Worm (Caenorhabditis elegans) whole organism, early embryonic: ENCODE results near the gene glo-1.

Experiments
- aly-1 ChIP-seq: sonication (generic microtip); optimal IDR thresholded peaks from 2 replicates; lab custom pipeline; 2016; ENCODE audit warnings: missing genetic modification characterization, missing compliant biosample characterization
- ama-1 ChIP-seq: fragments of 150-350 bp; optimal IDR thresholded peaks from 2 replicates; lab custom pipeline; 2014
- ceh-13 ChIP-seq: fragments of 200-800 bp; sonication (Bioruptor generic); optimal IDR thresholded peaks from 2 replicates; lab custom pipeline; 2018; ENCODE audit warnings: mild to moderate bottlenecking, missing genetic modification characterization, missing compliant biosample characterization
- ceh-36 ChIP-seq: sonication (generic microtip); optimal IDR thresholded peaks from 2 replicates; lab custom pipeline; 2016; ENCODE audit warnings: missing genetic modification characterization, inconsistent platforms, missing compliant biosample characterization
- flt-1 ChIP-seq: fragments of 200-800 bp; sonication (Bioruptor generic); IDR thresholded peaks from 2 replicates; pipeline ENCODE4 v1.3.6; 2022; ENCODE audit warnings: missing genetic modification characterization, missing compliant biosample characterization
- hmbx-1 ChIP-seq: sonication (generic microtip); optimal IDR thresholded peaks from 2 replicates; lab custom pipeline; 2016; ENCODE audit warnings: mild to moderate bottlenecking, missing genetic modification characterization, missing compliant biosample characterization
- hmg-4 ChIP-seq: fragments of 200-800 bp; sonication (Bioruptor generic); optimal IDR thresholded peaks from 2 replicates; lab custom pipeline; 2018; ENCODE audit warnings: mild to moderate bottlenecking, missing genetic modification characterization, missing compliant biosample characterization
- pes-1 ChIP-seq: fragments of 200-800 bp; sonication (Bioruptor generic); IDR thresholded peaks from 2 replicates; pipeline ENCODE4 v1.3.6; 2022; ENCODE audit warnings: missing genetic modification reagents, missing genetic modification characterization, missing compliant biosample characterization
- scrt-1 ChIP-seq: fragments of 200-800 bp; sonication (Bioruptor generic); IDR thresholded peaks from 2 replicates; pipeline ENCODE4 v1.3.6; 2022; ENCODE audit warnings: missing genetic modification characterization, missing compliant biosample characterization
- sea-1 ChIP-seq: fragments of 200-800 bp; sonication (Bioruptor generic); conservative IDR thresholded peaks from 2 replicates; pipeline ENCODE4 v1.3.6; 2022; ENCODE audit warnings: missing genetic modification characterization, missing compliant biosample characterization
- tbx-11 ChIP-seq: fragments of 200-800 bp; sonication (Bioruptor generic); IDR thresholded peaks from 2 replicates; pipeline ENCODE4 v1.3.6; 2022; ENCODE audit warnings: missing genetic modification characterization, missing compliant biosample characterization
- tra-4 ChIP-seq: sonication (generic microtip); optimal IDR thresholded peaks from 2 replicates; lab custom pipeline; 2017; ENCODE audit warnings: missing genetic modification characterization, missing compliant biosample characterization

DNA sequence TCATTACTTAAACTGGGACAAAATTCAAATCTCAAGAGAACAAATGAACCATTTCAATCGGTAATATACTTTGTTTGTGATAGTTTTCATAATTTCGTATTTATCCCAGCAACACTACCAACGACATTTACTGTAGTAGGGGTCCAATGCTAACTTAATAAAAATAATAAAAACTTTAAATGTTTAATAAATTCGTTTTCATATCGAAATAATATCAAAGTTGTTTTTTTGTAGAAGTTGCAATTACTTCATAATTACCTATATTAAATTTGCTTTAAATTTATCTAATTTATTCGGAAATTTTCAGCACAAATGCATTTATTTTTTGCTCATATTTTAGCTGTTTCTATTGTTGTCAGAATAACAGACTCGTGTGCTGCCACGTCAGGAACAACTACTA, 15.7 kb downstream of the glo-1 start, which contains the start of gene R07B1.6:
- TF ChIP-seq pes-1 (GFP tag; lab: Robert Waterston, UW) (no peak), ama-1 (no peak), aly-1 (tag; lab: Kevin White, UChicago) (no peak), flt-1 (no peak), ceh-13 (GFP tag; lab: Kevin White, UChicago) (no peak), ceh-36 (tag; lab: Kevin White, UChicago) (no peak), scrt-1 (GFP tag; lab: Robert Waterston, UW) (no peak), hmg-4 (GFP tag; lab: Kevin White, UChicago) (no peak), tra-4 (tag; lab: Kevin White, UChicago) (no peak), tbx-11 (no peak), hmbx-1 (tag; lab: Kevin White, UChicago) (no peak), sea-1 (GFP tag; lab: Robert Waterston, UW) (no peak)
